Worm (Caenorhabditis elegans): ENCODE data around the gene F13A2.4.

- TF ChIP-seq unc-130 (GFP tag; optimal IDR thresholded peaks at IDR 0.05) (no peak), F10B5.3 (tag; optimal IDR thresholded peaks at IDR 0.05) (no peak), snpc-4 (tag; optimal IDR thresholded peaks at IDR 0.05) (no peak), ama-1 (optimal IDR thresholded peaks at IDR 0.05) (no peak), nhr-48 (tag; optimal IDR thresholded peaks at IDR 0.05) (no peak)
Observed at ce11 chrV:4401865-4402264, 1.8 kb upstream of the F13A2.4 start, which contains the start of gene F13A2.5.
